Worm (Caenorhabditis elegans) whole organism, early embryonic: ENCODE results near the gene lgx-1.

ENCODE experiments used
- ama-1 ChIP-seq: fragments of 150-350 bp; optimal IDR thresholded peaks from 2 replicates; lab custom pipeline; 2014
- flt-1 ChIP-seq: fragments of 200-800 bp; sonication (Bioruptor generic); IDR thresholded peaks from 2 replicates; pipeline ENCODE4 v1.3.6; 2022; ENCODE audit warnings: missing genetic modification characterization, missing compliant biosample characterization
- hmg-4 ChIP-seq: fragments of 200-800 bp; sonication (Bioruptor generic); optimal IDR thresholded peaks from 2 replicates; lab custom pipeline; 2018; ENCODE audit warnings: mild to moderate bottlenecking, missing genetic modification characterization, missing compliant biosample characterization
- hnd-1 ChIP-seq: sonication (generic microtip); optimal IDR thresholded peaks from 2 replicates; lab custom pipeline; 2016; ENCODE audit warnings: missing genetic modification characterization, missing compliant biosample characterization
- pes-1 ChIP-seq: fragments of 200-800 bp; sonication (Bioruptor generic); IDR thresholded peaks from 2 replicates; pipeline ENCODE4 v1.3.6; 2022; ENCODE audit warnings: missing genetic modification reagents, missing genetic modification characterization, missing compliant biosample characterization
- tbx-37 ChIP-seq: fragments of 200-800 bp; sonication (Bioruptor generic); conservative IDR thresholded peaks from 2 replicates; pipeline ENCODE4 v1.3.6; 2022; ENCODE audit warnings: missing genetic modification reagents, missing genetic modification characterization, missing compliant biosample characterization
- tra-4 ChIP-seq: sonication (generic microtip); optimal IDR thresholded peaks from 2 replicates; lab custom pipeline; 2017; ENCODE audit warnings: missing genetic modification characterization, missing compliant biosample characterization

ce11 chrX:5475164-5475576 lies 63.1 kb downstream of the lgx-1 start:
- no peak for TF ChIP-seq ama-1
- TF ChIP-seq flt-1 (GFP tag; lab: Robert Waterston, UW): 0 out of 2 replicates have a peak, but pooled peaks have one; percentile 7
- TF ChIP-seq pes-1 (GFP tag; lab: Robert Waterston, UW): no peak
- TF ChIP-seq tbx-37 (GFP tag; lab: Robert Waterston, UW): no peak; the same call in 1 of the 2 replicates
- no peak for TF ChIP-seq hnd-1 (tag; lab: Kevin White, UChicago)
- TF ChIP-seq tra-4 (tag; lab: Kevin White, UChicago): no peak
- TF ChIP-seq hmg-4 (GFP tag; lab: Kevin White, UChicago): peak; percentile 92
